Worm (Caenorhabditis elegans) whole organism, midembryonic: ENCODE data around the gene eif-2Bepsilon.

Experiments used
- T22C8.4 ChIP-seq: fragments of 200-800 bp; sonication (Bioruptor generic); IDR thresholded peaks from 2 replicates; pipeline ENCODE4 v1.3.6; 2022; ENCODE audit warnings: missing genetic modification characterization, missing compliant biosample characterization
- cog-1 ChIP-seq: sonication (generic microtip); optimal IDR thresholded peaks from 2 replicates; lab custom pipeline; 2016; ENCODE audit warnings: missing genetic modification characterization, missing compliant biosample characterization
- flt-1 ChIP-seq: fragments of 200-800 bp; sonication (Bioruptor generic); IDR thresholded peaks from 2 replicates; pipeline ENCODE4 v1.3.6; 2022; ENCODE audit warnings: missing genetic modification characterization, missing compliant biosample characterization
- klf-2 ChIP-seq: fragments of 200-800 bp; sonication (Bioruptor generic); conservative IDR thresholded peaks from 2 replicates; pipeline ENCODE4 v1.3.6; 2022; ENCODE audit warnings: missing genetic modification reagents, missing genetic modification characterization, missing compliant biosample characterization
- ref-1 ChIP-seq: fragments of 200-800 bp; sonication (Bioruptor generic); conservative IDR thresholded peaks from 2 replicates; pipeline ENCODE4 v1.3.6; 2022; ENCODE audit warnings: missing genetic modification reagents, missing genetic modification characterization, missing compliant biosample characterization
- tab-1 ChIP-seq: fragments of 200-800 bp; sonication (Bioruptor generic); IDR thresholded peaks from 2 replicates; pipeline ENCODE4 v1.3.6; 2022; ENCODE audit warnings: missing genetic modification characterization, missing compliant biosample characterization
- ztf-23 ChIP-seq: fragments of 200-800 bp; sonication (Bioruptor generic); IDR thresholded peaks from 2 replicates; pipeline ENCODE4 v1.3.6; 2022; ENCODE audit warnings: missing genetic modification reagents, missing genetic modification characterization, missing compliant biosample characterization
- ztf-29 ChIP-seq: fragments of 200-800 bp; sonication (Bioruptor generic); IDR thresholded peaks from 2 replicates; pipeline ENCODE4 v1.3.6; 2022; ENCODE audit warnings: missing genetic modification reagents, missing genetic modification characterization, missing compliant biosample characterization

- TF ChIP-seq klf-2 (GFP tag; lab: Robert Waterston, UW) (no peak), ztf-29 (no peak), tab-1 (GFP tag; lab: Robert Waterston, UW) (no peak), ztf-23 (GFP tag; lab: Robert Waterston, UW) (no peak), flt-1 (GFP tag; lab: Robert Waterston, UW) (no peak), T22C8.4 (GFP tag; lab: Robert Waterston, UW) (no peak), cog-1 (tag; lab: Kevin White, UChicago) (no peak), ref-1 (GFP tag; lab: Robert Waterston, UW) (no peak)
These were observed 27.3 kb upstream of the eif-2Bepsilon start, which contains the start of gene cutl-12 for ce11 chrII:8634386-8634785.
